Worm (Caenorhabditis elegans) whole organism, L4 larva: ENCODE data around the gene taf-2.

Experiments
- T26A8.4 ChIP-seq: fragments of 200-800 bp; sonication (Bioruptor generic); IDR thresholded peaks from 2 replicates; pipeline ENCODE4 v1.3.6; 2022; ENCODE audit warnings: missing genetic modification characterization, missing compliant biosample characterization
- Y5F2A.4 ChIP-seq: fragments of 200-800 bp; sonication (Bioruptor generic); optimal IDR thresholded peaks from 2 replicates; lab custom pipeline; 2018; ENCODE audit warnings: mild to moderate bottlenecking, missing genetic modification characterization, missing compliant biosample characterization
- Y75B8A.6 ChIP-seq: fragments of 200-800 bp; sonication (Bioruptor generic); IDR thresholded peaks from 2 replicates; pipeline ENCODE4 v1.3.6; 2022; ENCODE audit warnings: missing genetic modification reagents, missing genetic modification characterization, missing compliant biosample characterization
- ceh-28 ChIP-seq: fragments of 150-350 bp; optimal IDR thresholded peaks from 2 replicates; lab custom pipeline; 2014; ENCODE audit warnings: missing biosample characterization, missing genetic modification reagents, missing genetic modification characterization
- daf-12 ChIP-seq: fragments of 150-350 bp; optimal IDR thresholded peaks from 2 replicates; lab custom pipeline; 2014; ENCODE audit warnings: missing biosample characterization, missing genetic modification reagents, missing genetic modification characterization
- daf-8 ChIP-seq: fragments of 200-800 bp; sonication (Bioruptor generic); IDR thresholded peaks from 2 replicates; pipeline ENCODE4 v1.3.6; 2022; ENCODE audit warnings: missing genetic modification characterization, missing compliant biosample characterization
- dpl-1 ChIP-seq: fragments of 150-350 bp; optimal IDR thresholded peaks from 2 replicates; lab custom pipeline; 2014; ENCODE audit warnings: missing biosample characterization, missing genetic modification reagents, missing genetic modification characterization
- hlh-11 ChIP-seq: fragments of 200-800 bp; sonication (Bioruptor generic); optimal IDR thresholded peaks from 2 replicates; lab custom pipeline; 2018; ENCODE audit warnings: mild to moderate bottlenecking, missing genetic modification characterization, missing compliant biosample characterization
- jun-1 ChIP-seq: fragments of 150-350 bp; optimal IDR thresholded peaks from 2 replicates; lab custom pipeline; 2014; ENCODE audit warnings: missing biosample characterization, missing genetic modification reagents, missing genetic modification characterization
- lin-38 ChIP-seq: fragments of 200-800 bp; sonication (Bioruptor generic); IDR thresholded peaks from 2 replicates; pipeline ENCODE4 v1.3.6; 2022; ENCODE audit warnings: missing genetic modification reagents, missing genetic modification characterization, missing compliant biosample characterization
- lir-3 ChIP-seq: sonication (generic microtip); optimal IDR thresholded peaks from 2 replicates; lab custom pipeline; 2016; ENCODE audit warnings: mild to moderate bottlenecking, missing genetic modification characterization, missing compliant biosample characterization
- lsy-2 ChIP-seq, 2 experiments: fragments of 150-350 bp in 1 of 2; sonication (generic microtip) in 1 of 2; optimal IDR thresholded peaks; 2 replicates each; lab custom pipeline; 2014 to 2017; ENCODE audit warnings: missing biosample characterization in 2 of 2, missing genetic modification characterization in 2 of 2
- mep-1 ChIP-seq: fragments of 150-350 bp; sonication (generic microtip); optimal IDR thresholded peaks from 3 replicates; lab custom pipeline; 2014; ENCODE audit warnings: missing biosample characterization, missing genetic modification characterization
- nhr-102 ChIP-seq: sonication (generic microtip); optimal IDR thresholded peaks from 2 replicates; lab custom pipeline; 2016; ENCODE audit warnings: mild to moderate bottlenecking, missing genetic modification characterization, moderate library complexity, missing compliant biosample characterization
- nhr-28 ChIP-seq: fragments of 150-350 bp; optimal IDR thresholded peaks from 2 replicates; lab custom pipeline; 2014; ENCODE audit warnings: missing biosample characterization, missing genetic modification characterization
- nhr-76 ChIP-seq: fragments of 150-350 bp; optimal IDR thresholded peaks from 2 replicates; lab custom pipeline; 2014; ENCODE audit warnings: missing biosample characterization, missing genetic modification characterization
- nhr-77 ChIP-seq: fragments of 150-350 bp; optimal IDR thresholded peaks from 2 replicates; lab custom pipeline; 2014; ENCODE audit warnings: missing biosample characterization, missing genetic modification characterization
- php-3 ChIP-seq: fragments of 200-800 bp; sonication (Bioruptor generic); IDR thresholded peaks from 2 replicates; pipeline ENCODE4 v1.3.6; 2022; ENCODE audit warnings: missing genetic modification reagents, missing genetic modification characterization, missing compliant biosample characterization
- pqm-1 ChIP-seq: sonication (generic microtip); optimal IDR thresholded peaks from 2 replicates; lab custom pipeline; 2017; ENCODE audit warnings: missing biosample characterization, missing genetic modification characterization
- snpc-1.2 ChIP-seq: fragments of 200-800 bp; sonication (Bioruptor generic); IDR thresholded peaks from 2 replicates; pipeline ENCODE4 v1.3.6; 2022; ENCODE audit warnings: missing genetic modification reagents, missing genetic modification characterization, missing compliant biosample characterization
- spr-3 ChIP-seq: fragments of 200-800 bp; sonication (Bioruptor generic); optimal IDR thresholded peaks from 2 replicates; lab custom pipeline; 2018; ENCODE audit warnings: mild to moderate bottlenecking, missing genetic modification characterization, missing compliant biosample characterization
- vab-7 ChIP-seq: fragments of 200-800 bp; sonication (Bioruptor generic); IDR thresholded peaks from 2 replicates; pipeline ENCODE4 v1.3.6; 2022; ENCODE audit warnings: missing genetic modification reagents, missing genetic modification characterization, missing compliant biosample characterization
- zip-11 ChIP-seq: fragments of 200-800 bp; sonication (Bioruptor generic); IDR thresholded peaks from 2 replicates; pipeline ENCODE4 v1.3.6; 2022; ENCODE audit warnings: missing genetic modification characterization, missing compliant biosample characterization
- ztf-11 ChIP-seq: fragments of 150-350 bp; optimal IDR thresholded peaks from 2 replicates; lab custom pipeline; 2014; ENCODE audit warnings: missing biosample characterization, missing genetic modification characterization

The taf-2 gene

DNA sequence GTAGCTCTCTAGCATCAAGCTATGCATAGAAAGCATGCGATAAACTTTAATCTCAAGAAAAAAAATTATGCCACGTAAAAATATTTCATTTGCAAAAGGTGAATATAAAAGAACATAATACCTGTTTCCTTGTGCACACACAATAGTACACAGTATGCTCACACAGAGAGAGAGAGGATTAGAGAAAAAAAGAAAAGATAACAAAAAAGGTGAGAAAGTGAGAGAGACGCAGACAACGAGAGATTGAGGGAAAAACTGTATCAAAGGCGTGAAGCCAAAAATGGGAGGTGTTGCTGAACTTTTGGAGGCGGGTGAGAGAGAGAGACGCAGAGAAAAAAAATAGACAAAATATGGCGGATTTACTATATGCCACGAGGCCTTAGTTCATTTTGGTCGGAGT is 45.1 kb downstream of the taf-2 start (continued):
- TF ChIP-seq daf-8 (GFP tag; lab: Robert Waterston, UW), result no peak
- TF ChIP-seq nhr-76 (tag; lab: Kevin White, UChicago), result no peak
- TF ChIP-seq jun-1 (tag; lab: Kevin White, UChicago), result peak; percentile 10
- TF ChIP-seq pqm-1 (tag; lab: Kevin White, UChicago), result peak; percentile 48
- peak; percentile 36; the same call in 1 of the 2 replicates for TF ChIP-seq T26A8.4 (GFP tag; lab: Robert Waterston, UW)
- peak; percentile 27 for TF ChIP-seq nhr-102 (tag; lab: Kevin White, UChicago)
- TF ChIP-seq nhr-28 (tag; lab: Kevin White, UChicago), result peak; percentile 73
- TF ChIP-seq mep-1 (tag; lab: Kevin White, UChicago), result peak; percentile 50
- TF ChIP-seq snpc-1.2, result no peak

- no peak for TF ChIP-seq lsy-2 (tag; optimal IDR thresholded peaks at IDR 0.05; lab: Kevin White, UChicago)
These were observed 45.9 kb downstream of the taf-2 start, which contains the start of gene nstp-6 for ce11 chrIV:3547500-3547899. nstp-6 (minus strand) TSS chrIV:3547600.

- TF ChIP-seq Y75B8A.6 (GFP tag; lab: Robert Waterston, UW) (no peak), ceh-28 (tag; lab: Kevin White, UChicago) (peak; percentile 87)
These were observed 48.4 kb downstream of the taf-2 start for ce11 chrIV:3545060-3545459.

DNA sequence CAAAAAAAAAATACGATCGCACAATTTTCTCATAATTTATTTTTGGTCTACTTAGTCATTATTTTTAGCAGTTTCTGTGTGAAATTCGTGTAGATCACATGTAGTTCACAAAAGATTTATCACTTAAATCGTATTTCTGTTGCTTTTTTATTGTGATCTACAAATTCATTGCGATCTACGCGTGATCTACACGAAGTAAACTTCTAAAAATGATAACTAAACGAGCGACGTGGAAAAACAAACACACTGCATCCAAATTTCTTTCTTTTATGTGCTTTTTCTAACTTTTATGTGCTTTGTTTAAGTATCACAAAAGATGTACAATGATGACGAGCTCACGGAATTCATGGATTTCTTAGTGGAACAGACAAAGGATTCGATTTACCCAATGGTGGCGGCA is 53.5 kb downstream of the taf-2 start, which contains the start of gene B0212.3:
TSS of gene B0212.3 (plus strand) at position 301 of the 400 bp plus-strand sequence.
- TF ChIP-seq php-3 (GFP tag; lab: Robert Waterston, UW) (no peak), ceh-28 (tag; lab: Kevin White, UChicago) (no peak), ztf-11 (no peak)

DNA sequence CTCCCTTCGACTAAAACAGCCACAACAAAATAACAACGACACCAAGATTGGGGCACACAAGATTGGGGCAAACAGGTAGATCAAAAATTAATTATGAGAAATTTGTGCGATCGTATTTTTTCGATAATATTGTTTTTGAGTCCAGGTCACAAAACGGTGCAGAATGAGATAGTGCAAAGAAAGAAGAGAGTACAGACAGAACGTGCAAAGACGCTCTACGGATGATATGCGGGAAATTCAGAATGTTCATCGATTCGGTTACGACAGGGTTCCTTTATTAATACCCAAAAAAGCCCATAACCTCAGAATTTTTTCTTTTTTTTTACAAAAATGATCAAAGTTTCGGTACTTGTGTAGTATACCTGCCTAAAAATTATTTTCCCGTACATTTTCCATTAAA is 54.2 kb downstream of the taf-2 start:
- peak; percentile 69 for TF ChIP-seq lin-38 (GFP tag; lab: Robert Waterston, UW)
- TF ChIP-seq dpl-1, result peak; percentile 11
- TF ChIP-seq Y5F2A.4 (GFP tag; lab: Kevin White, UChicago), result no peak
- TF ChIP-seq daf-12 (tag; lab: Kevin White, UChicago), result no peak
- TF ChIP-seq spr-3 (GFP tag; lab: Kevin White, UChicago), result no peak
- no peak for TF ChIP-seq lir-3 (tag; lab: Kevin White, UChicago)
- TF ChIP-seq vab-7 (GFP tag; lab: Robert Waterston, UW), result no peak
- TF ChIP-seq hlh-11, result no peak
- no peak for TF ChIP-seq nhr-77 (tag; lab: Kevin White, UChicago)
- TF ChIP-seq zip-11 (GFP tag; lab: Robert Waterston, UW), result no peak
